Worm (Caenorhabditis elegans) whole organism, early embryonic: ENCODE results near the gene srab-26.

Experiments
- B0310.2 ChIP-seq: sonication (generic microtip); optimal IDR thresholded peaks from 2 replicates; lab custom pipeline; 2016; ENCODE audit warnings: mild to moderate bottlenecking, missing genetic modification characterization, missing compliant biosample characterization
- F13C5.2 ChIP-seq: sonication (generic microtip); optimal IDR thresholded peaks from 2 replicates; lab custom pipeline; 2017; ENCODE audit warnings: mild to moderate bottlenecking, missing genetic modification characterization, inconsistent platforms, missing compliant biosample characterization
- aly-1 ChIP-seq: sonication (generic microtip); optimal IDR thresholded peaks from 2 replicates; lab custom pipeline; 2016; ENCODE audit warnings: missing genetic modification characterization, missing compliant biosample characterization
- ama-1 ChIP-seq: fragments of 150-350 bp; optimal IDR thresholded peaks from 2 replicates; lab custom pipeline; 2014
- ceh-13 ChIP-seq: fragments of 200-800 bp; sonication (Bioruptor generic); optimal IDR thresholded peaks from 2 replicates; lab custom pipeline; 2018; ENCODE audit warnings: mild to moderate bottlenecking, missing genetic modification characterization, missing compliant biosample characterization
- ceh-36 ChIP-seq: sonication (generic microtip); optimal IDR thresholded peaks from 2 replicates; lab custom pipeline; 2016; ENCODE audit warnings: missing genetic modification characterization, inconsistent platforms, missing compliant biosample characterization
- ets-7 ChIP-seq: sonication (generic microtip); optimal IDR thresholded peaks from 2 replicates; lab custom pipeline; 2016; ENCODE audit warnings: missing genotype, missing genetic modification characterization, missing compliant biosample characterization
- flt-1 ChIP-seq: fragments of 200-800 bp; sonication (Bioruptor generic); IDR thresholded peaks from 2 replicates; pipeline ENCODE4 v1.3.6; 2022; ENCODE audit warnings: missing genetic modification characterization, missing compliant biosample characterization
- hmbx-1 ChIP-seq: sonication (generic microtip); optimal IDR thresholded peaks from 2 replicates; lab custom pipeline; 2016; ENCODE audit warnings: mild to moderate bottlenecking, missing genetic modification characterization, missing compliant biosample characterization
- hmg-4 ChIP-seq: fragments of 200-800 bp; sonication (Bioruptor generic); optimal IDR thresholded peaks from 2 replicates; lab custom pipeline; 2018; ENCODE audit warnings: mild to moderate bottlenecking, missing genetic modification characterization, missing compliant biosample characterization
- hnd-1 ChIP-seq: sonication (generic microtip); optimal IDR thresholded peaks from 2 replicates; lab custom pipeline; 2016; ENCODE audit warnings: missing genetic modification characterization, missing compliant biosample characterization
- pes-1 ChIP-seq: fragments of 200-800 bp; sonication (Bioruptor generic); IDR thresholded peaks from 2 replicates; pipeline ENCODE4 v1.3.6; 2022; ENCODE audit warnings: missing genetic modification reagents, missing genetic modification characterization, missing compliant biosample characterization
- scrt-1 ChIP-seq: fragments of 200-800 bp; sonication (Bioruptor generic); IDR thresholded peaks from 2 replicates; pipeline ENCODE4 v1.3.6; 2022; ENCODE audit warnings: missing genetic modification characterization, missing compliant biosample characterization
- sea-1 ChIP-seq: fragments of 200-800 bp; sonication (Bioruptor generic); conservative IDR thresholded peaks from 2 replicates; pipeline ENCODE4 v1.3.6; 2022; ENCODE audit warnings: missing genetic modification characterization, missing compliant biosample characterization
- tbx-11 ChIP-seq: fragments of 200-800 bp; sonication (Bioruptor generic); IDR thresholded peaks from 2 replicates; pipeline ENCODE4 v1.3.6; 2022; ENCODE audit warnings: missing genetic modification characterization, missing compliant biosample characterization
- tbx-37 ChIP-seq: fragments of 200-800 bp; sonication (Bioruptor generic); conservative IDR thresholded peaks from 2 replicates; pipeline ENCODE4 v1.3.6; 2022; ENCODE audit warnings: missing genetic modification reagents, missing genetic modification characterization, missing compliant biosample characterization
- tra-4 ChIP-seq: sonication (generic microtip); optimal IDR thresholded peaks from 2 replicates; lab custom pipeline; 2017; ENCODE audit warnings: missing genetic modification characterization, missing compliant biosample characterization

srab-26 gene

ce11 chrV:9889629-9890028 is 10.3 kb upstream of the srab-26 start, which contains the start of gene fshr-1:
Gene fshr-1 (plus strand): TSS chrV:9889837.
- no peak for TF ChIP-seq flt-1 (GFP tag; lab: Robert Waterston, UW)
- TF ChIP-seq tbx-11: no peak
- no peak for TF ChIP-seq sea-1 (GFP tag; lab: Robert Waterston, UW)
- no peak for TF ChIP-seq tra-4 (tag; lab: Kevin White, UChicago)
- no peak for TF ChIP-seq hmg-4 (GFP tag; lab: Kevin White, UChicago)
- TF ChIP-seq pes-1: no peak
- no peak for TF ChIP-seq tbx-37 (GFP tag; lab: Robert Waterston, UW)
- no peak for TF ChIP-seq ets-7 (tag; lab: Kevin White, UChicago)
- TF ChIP-seq hnd-1 (tag; lab: Kevin White, UChicago): no peak
- TF ChIP-seq B0310.2: no peak
- TF ChIP-seq scrt-1: no peak
- TF ChIP-seq ama-1 (lab: Kevin White, UChicago): no peak
- TF ChIP-seq aly-1: no peak
- TF ChIP-seq F13C5.2 (tag; lab: Kevin White, UChicago): no peak
- no peak for TF ChIP-seq ceh-13 (GFP tag; lab: Kevin White, UChicago)
- TF ChIP-seq hmbx-1: no peak
- no peak for TF ChIP-seq ceh-36 (tag; lab: Kevin White, UChicago)

ce11 chrV:9885918-9886488 is 6.7 kb upstream of the srab-26 start, which contains the start of gene clp-9:
Gene clp-9 (minus strand): TSS chrV:9885968.
- no peak for TF ChIP-seq B0310.2
- no peak for TF ChIP-seq tra-4 (tag; lab: Kevin White, UChicago)
- no peak for TF ChIP-seq pes-1
- no peak for TF ChIP-seq hnd-1 (tag; lab: Kevin White, UChicago)
- TF ChIP-seq flt-1 (GFP tag; lab: Robert Waterston, UW): no peak
- TF ChIP-seq tbx-37 (GFP tag; lab: Robert Waterston, UW): no peak
- no peak for TF ChIP-seq aly-1

ce11 chrV:9879867-9880266 is 563 bp upstream of the srab-26 start, which contains the start of gene sdz-31:
Gene sdz-31 (plus strand): TSS chrV:9880167.
- TF ChIP-seq hmg-4 (GFP tag; lab: Kevin White, UChicago): no peak
- TF ChIP-seq tbx-11: no peak
- no peak for TF ChIP-seq ets-7 (tag; lab: Kevin White, UChicago)
- TF ChIP-seq F13C5.2 (tag; lab: Kevin White, UChicago): no peak
- no peak for TF ChIP-seq hmbx-1
- no peak for TF ChIP-seq ama-1 (lab: Kevin White, UChicago)
- no peak for TF ChIP-seq aly-1
- TF ChIP-seq scrt-1: no peak
- no peak for TF ChIP-seq pes-1
- TF ChIP-seq sea-1 (GFP tag; lab: Robert Waterston, UW): no peak
- TF ChIP-seq hnd-1 (tag; lab: Kevin White, UChicago): no peak
- no peak for TF ChIP-seq ceh-13 (GFP tag; lab: Kevin White, UChicago)
- no peak for TF ChIP-seq ceh-36 (tag; lab: Kevin White, UChicago)

ce11 chrV:9871339-9871738 is 8.0 kb downstream of the srab-26 start, which contains the start of gene srab-18:
Gene srab-18 (minus strand): TSS chrV:9871439.
- TF ChIP-seq aly-1 (no peak), F13C5.2 (tag; lab: Kevin White, UChicago) (no peak), tra-4 (tag; lab: Kevin White, UChicago) (no peak), B0310.2 (no peak), hmg-4 (GFP tag; lab: Kevin White, UChicago) (no peak), hnd-1 (tag; lab: Kevin White, UChicago) (no peak), tbx-37 (GFP tag; lab: Robert Waterston, UW) (no peak), tbx-11 (no peak), ama-1 (lab: Kevin White, UChicago) (no peak), flt-1 (GFP tag; lab: Robert Waterston, UW) (no peak), ets-7 (tag; lab: Kevin White, UChicago) (no peak), sea-1 (GFP tag; lab: Robert Waterston, UW) (no peak), ceh-36 (tag; lab: Kevin White, UChicago) (no peak), ceh-13 (GFP tag; lab: Kevin White, UChicago) (no peak), hmbx-1 (no peak)

- TF ChIP-seq ceh-13 (GFP tag; lab: Kevin White, UChicago) (no peak), B0310.2 (no peak), pes-1 (no peak), hnd-1 (tag; lab: Kevin White, UChicago) (no peak), ceh-36 (tag; lab: Kevin White, UChicago) (no peak), ama-1 (lab: Kevin White, UChicago) (no peak), sea-1 (GFP tag; lab: Robert Waterston, UW) (no peak), ets-7 (tag; lab: Kevin White, UChicago) (no peak), scrt-1 (no peak)
These were observed 11.0 kb downstream of the srab-26 start, which contains the start of gene srab-17 for ce11 chrV:9868311-9868710. Gene srab-17 (minus strand): TSS chrV:9868411.

- no peak for TF ChIP-seq ama-1 (lab: Kevin White, UChicago)
- no peak for TF ChIP-seq hmbx-1
- no peak for TF ChIP-seq ets-7 (tag; lab: Kevin White, UChicago)
- no peak for TF ChIP-seq aly-1
- no peak for TF ChIP-seq tbx-37 (GFP tag; lab: Robert Waterston, UW)
- TF ChIP-seq flt-1 (GFP tag; lab: Robert Waterston, UW): no peak
- TF ChIP-seq ceh-13 (GFP tag; lab: Kevin White, UChicago): no peak
- TF ChIP-seq B0310.2: no peak
- no peak for TF ChIP-seq scrt-1
- no peak for TF ChIP-seq tbx-11
- no peak for TF ChIP-seq hnd-1 (tag; lab: Kevin White, UChicago)
- TF ChIP-seq F13C5.2 (tag; lab: Kevin White, UChicago): no peak
These were observed 19.0 kb downstream of the srab-26 start for ce11 chrV:9860337-9860736.

ce11 chrV:9859863-9860262 is 19.4 kb downstream of the srab-26 start, which contains the start of gene lsy-12:
Gene lsy-12 (minus strand): TSS chrV:9859963.
- TF ChIP-seq scrt-1 (no peak), flt-1 (GFP tag; lab: Robert Waterston, UW) (no peak), F13C5.2 (tag; lab: Kevin White, UChicago) (no peak), B0310.2 (no peak), ets-7 (tag; lab: Kevin White, UChicago) (no peak), aly-1 (no peak), pes-1 (no peak)
